Worm (Caenorhabditis elegans): ENCODE results near the gene Y39B6A.29.

Y39B6A.29 gene

ce11 chrV:19049140-19050092, 24.8 kb upstream of the Y39B6A.29 start:
- no peak for TF ChIP-seq unc-86 (tag; optimal IDR thresholded peaks at IDR 0.05)
- no peak for TF ChIP-seq sox-4 (tag; optimal IDR thresholded peaks at IDR 0.05)
- no peak for TF ChIP-seq elt-4 (tag; optimal IDR thresholded peaks at IDR 0.05)
- no peak for TF ChIP-seq ceh-34 (tag; optimal IDR thresholded peaks at IDR 0.05)
- TF ChIP-seq ama-1 (optimal IDR thresholded peaks at IDR 0.05) = no peak
- TF ChIP-seq ceh-2 (tag; optimal IDR thresholded peaks at IDR 0.05) = no peak
- TF ChIP-seq pqm-1 (tag; optimal IDR thresholded peaks at IDR 0.05) = no peak
- TF ChIP-seq K02D7.2 (tag; optimal IDR thresholded peaks at IDR 0.05) = no peak
- no peak for TF ChIP-seq unc-3 (GFP tag; conservative IDR thresholded peaks at IDR 0.05)
- TF ChIP-seq unc-3 (tag; optimal IDR thresholded peaks at IDR 0.05) = no peak
- TF ChIP-seq ceh-9 (tag; optimal IDR thresholded peaks at IDR 0.05) = no peak
- TF ChIP-seq eyg-1 (tag; optimal IDR thresholded peaks at IDR 0.05) = no peak
- TF ChIP-seq F13H6.1 (tag; optimal IDR thresholded peaks at IDR 0.05) = no peak
- TF ChIP-seq ahr-1 (tag; optimal IDR thresholded peaks at IDR 0.05) = no peak
- no peak for TF ChIP-seq dve-1 (tag; optimal IDR thresholded peaks at IDR 0.05)

- TF ChIP-seq hlh-6 (tag; optimal IDR thresholded peaks at IDR 0.05) = no peak
- TF ChIP-seq hlh-8 (tag; optimal IDR thresholded peaks at IDR 0.05) = no peak
- no peak for TF ChIP-seq unc-3 (GFP tag; conservative IDR thresholded peaks at IDR 0.05)
- TF ChIP-seq unc-3 (tag; optimal IDR thresholded peaks at IDR 0.05) = no peak
- no peak for TF ChIP-seq unc-55 (GFP tag; optimal IDR thresholded peaks at IDR 0.05)
- TF ChIP-seq npax-4 (tag; optimal IDR thresholded peaks at IDR 0.05) = no peak
- no peak for TF ChIP-seq pros-1 (tag; optimal IDR thresholded peaks at IDR 0.05)
- no peak for TF ChIP-seq sox-2 (GFP tag; IDR thresholded peaks at IDR 0.05)
- TF ChIP-seq ceh-22 (tag; optimal IDR thresholded peaks at IDR 0.05) = no peak
- no peak for TF ChIP-seq che-1 (tag; optimal IDR thresholded peaks at IDR 0.05)
- no peak for TF ChIP-seq pha-4 (tag; optimal IDR thresholded peaks at IDR 0.05)
- no peak for TF ChIP-seq elt-4 (tag; optimal IDR thresholded peaks at IDR 0.05)
- TF ChIP-seq C38D4.7 (GFP tag; optimal IDR thresholded peaks at IDR 0.05) = no peak
- TF ChIP-seq ceh-19 (GFP tag; optimal IDR thresholded peaks at IDR 0.05) = no peak
Measured at ce11 chrV:19047442-19047841, 22.9 kb upstream of the Y39B6A.29 start.

ce11 chrV:19044753-19045152, 20.2 kb upstream of the Y39B6A.29 start, which contains the start of gene asp-15:
asp-15 (minus strand) TSS chrV:19044853.
- TF ChIP-seq gmeb-2 (tag; optimal IDR thresholded peaks at IDR 0.05) = no peak
- no peak for TF ChIP-seq ceh-34 (tag; optimal IDR thresholded peaks at IDR 0.05)
- TF ChIP-seq ceh-31 (tag; optimal IDR thresholded peaks at IDR 0.05) = no peak
- TF ChIP-seq ets-4 (tag; optimal IDR thresholded peaks at IDR 0.05) = no peak
- TF ChIP-seq pros-1 (tag; optimal IDR thresholded peaks at IDR 0.05) = no peak
- no peak for TF ChIP-seq ceh-30 (tag; optimal IDR thresholded peaks at IDR 0.05)
- TF ChIP-seq elt-4 (tag; optimal IDR thresholded peaks at IDR 0.05) = no peak
- no peak for TF ChIP-seq tbx-2 (tag; optimal IDR thresholded peaks at IDR 0.05)
- TF ChIP-seq ceh-6 (GFP tag; optimal IDR thresholded peaks at IDR 0.05) = no peak
- TF ChIP-seq hlh-8 (tag; optimal IDR thresholded peaks at IDR 0.05) = no peak
- TF ChIP-seq ceh-9 (tag; optimal IDR thresholded peaks at IDR 0.05) = no peak
- TF ChIP-seq unc-55 (GFP tag; optimal IDR thresholded peaks at IDR 0.05) = no peak
- TF ChIP-seq npax-4 (tag; optimal IDR thresholded peaks at IDR 0.05) = no peak
- TF ChIP-seq sox-4 (tag; optimal IDR thresholded peaks at IDR 0.05) = no peak
- TF ChIP-seq Y22D7AL.16 (tag; optimal IDR thresholded peaks at IDR 0.05) = no peak
- no peak for TF ChIP-seq ceh-18 (tag; optimal IDR thresholded peaks at IDR 0.05)
- no peak for TF ChIP-seq sox-2 (GFP tag; IDR thresholded peaks at IDR 0.05)
- no peak for TF ChIP-seq fkh-10 (GFP tag; optimal IDR thresholded peaks at IDR 0.05)
- no peak for TF ChIP-seq sdc-2 (tag; optimal IDR thresholded peaks at IDR 0.05)

- TF ChIP-seq lin-11 (tag; optimal IDR thresholded peaks at IDR 0.05) (no peak), zip-5 (tag; optimal IDR thresholded peaks at IDR 0.05) (no peak), ets-4 (tag; optimal IDR thresholded peaks at IDR 0.05) (no peak), tbx-2 (tag; optimal IDR thresholded peaks at IDR 0.05) (no peak), elt-4 (tag; optimal IDR thresholded peaks at IDR 0.05) (peak; percentile 18), tbx-7 (tag; optimal IDR thresholded peaks at IDR 0.05) (no peak), K09A11.1 (tag; optimal IDR thresholded peaks at IDR 0.05; ENCODE audit: insufficient read depth) (no peak), C08G9.2 (tag; optimal IDR thresholded peaks at IDR 0.05) (no peak)
Measured at ce11 chrV:19042256-19042655, 17.7 kb upstream of the Y39B6A.29 start, which contains the start of gene asp-16. asp-16 (minus strand) TSS chrV:19042605.

All from whole organism, late embryonic.